Worm (Caenorhabditis elegans) whole organism, late embryonic: Measurements from ENCODE around the gene snf-9.
A peak's percentile ranks its signal among the peaks of the same experiment; 100 is the strongest.

ENCODE experiments used
- C08G9.2 ChIP-seq: sonication (generic microtip); optimal IDR thresholded peaks from 2 replicates; lab custom pipeline; 2016; ENCODE audit warnings: mild to moderate bottlenecking, missing genetic modification characterization, moderate library complexity, missing compliant biosample characterization
- C38D4.7 ChIP-seq: fragments of 200-800 bp; sonication (Bioruptor generic); optimal IDR thresholded peaks from 2 replicates; lab custom pipeline; 2018; ENCODE audit warnings: mild to moderate bottlenecking, missing genetic modification characterization, moderate library complexity, missing compliant biosample characterization
- F13H6.1 ChIP-seq: sonication (generic microtip); optimal IDR thresholded peaks from 2 replicates; lab custom pipeline; 2016; ENCODE audit warnings: missing genetic modification characterization, missing compliant biosample characterization
- K02D7.2 ChIP-seq: sonication (generic microtip); optimal IDR thresholded peaks from 2 replicates; lab custom pipeline; 2017; ENCODE audit warnings: mild to moderate bottlenecking, missing genetic modification characterization, missing compliant biosample characterization
- K09A11.1 ChIP-seq: sonication (generic microtip); optimal IDR thresholded peaks from 2 replicates; lab custom pipeline; 2017; ENCODE audit warnings: antibody characterized with exemption, mild to moderate bottlenecking, missing genetic modification characterization, missing compliant biosample characterization; ENCODE audit not compliant: insufficient read depth
- T23F11.4 ChIP-seq: fragments of 200-800 bp; sonication (Bioruptor generic); optimal IDR thresholded peaks from 2 replicates; lab custom pipeline; 2018; ENCODE audit warnings: mild to moderate bottlenecking, missing genetic modification characterization, missing compliant biosample characterization
- Y22D7AL.16 ChIP-seq: sonication (generic microtip); optimal IDR thresholded peaks from 2 replicates; lab custom pipeline; 2016; ENCODE audit warnings: missing genetic modification characterization, missing compliant biosample characterization
- ama-1 ChIP-seq: fragments of 150-350 bp; optimal IDR thresholded peaks from 2 replicates; lab custom pipeline; 2014
- ceh-18 ChIP-seq: sonication (generic microtip); optimal IDR thresholded peaks from 2 replicates; lab custom pipeline; 2016; ENCODE audit warnings: missing genetic modification characterization, missing compliant biosample characterization
- ceh-19 ChIP-seq: fragments of 200-800 bp; sonication (Bioruptor generic); optimal IDR thresholded peaks from 2 replicates; lab custom pipeline; 2018; ENCODE audit warnings: mild to moderate bottlenecking, missing genetic modification characterization, missing compliant biosample characterization
- ceh-2 ChIP-seq: sonication (generic microtip); optimal IDR thresholded peaks from 2 replicates; lab custom pipeline; 2016; ENCODE audit warnings: missing genotype, missing genetic modification characterization, missing compliant biosample characterization
- ceh-22 ChIP-seq: sonication (generic microtip); optimal IDR thresholded peaks from 2 replicates; lab custom pipeline; 2017; ENCODE audit warnings: missing biosample characterization, missing genetic modification characterization
- ceh-24 ChIP-seq: sonication (generic microtip); optimal IDR thresholded peaks from 2 replicates; lab custom pipeline; 2016; ENCODE audit warnings: mild to moderate bottlenecking, missing genetic modification characterization, missing compliant biosample characterization
- ceh-30 ChIP-seq: fragments of 150-350 bp; optimal IDR thresholded peaks from 2 replicates; lab custom pipeline; 2014; ENCODE audit warnings: missing biosample characterization, missing genetic modification characterization
- ceh-34 ChIP-seq: sonication (generic microtip); optimal IDR thresholded peaks from 2 replicates; lab custom pipeline; 2016; ENCODE audit warnings: mild to moderate bottlenecking, missing genetic modification characterization, missing compliant biosample characterization
- ceh-45 ChIP-seq: fragments of 200-800 bp; sonication (Bioruptor generic); IDR thresholded peaks from 2 replicates; pipeline ENCODE4 v1.3.6; 2022; ENCODE audit warnings: missing genetic modification reagents, missing genetic modification characterization, missing compliant biosample characterization
- ceh-48 ChIP-seq: sonication (generic microtip); optimal IDR thresholded peaks from 2 replicates; lab custom pipeline; 2016; ENCODE audit warnings: missing genetic modification characterization, inconsistent platforms, missing compliant biosample characterization
- ceh-9 ChIP-seq: sonication (generic microtip); optimal IDR thresholded peaks from 2 replicates; lab custom pipeline; 2016; ENCODE audit warnings: mild to moderate bottlenecking, missing genetic modification characterization, inconsistent platforms, missing compliant biosample characterization
- che-1 ChIP-seq: sonication (generic microtip); optimal IDR thresholded peaks from 2 replicates; lab custom pipeline; 2016; ENCODE audit warnings: mild to moderate bottlenecking, missing genetic modification characterization, missing compliant biosample characterization
- dmd-4 ChIP-seq: sonication (generic microtip); optimal IDR thresholded peaks from 2 replicates; lab custom pipeline; 2016; ENCODE audit warnings: borderline replicate concordance, missing genetic modification characterization, missing compliant biosample characterization
- elt-2 ChIP-seq: sonication (generic microtip); optimal IDR thresholded peaks from 2 replicates; lab custom pipeline; 2016; ENCODE audit warnings: missing genetic modification reagents, missing genetic modification characterization, missing compliant biosample characterization
- elt-4 ChIP-seq: sonication (generic microtip); optimal IDR thresholded peaks from 2 replicates; lab custom pipeline; 2016; ENCODE audit warnings: missing genetic modification characterization, missing compliant biosample characterization
- fax-1 ChIP-seq: sonication (generic microtip); optimal IDR thresholded peaks from 2 replicates; lab custom pipeline; 2016; ENCODE audit warnings: missing genotype, missing genetic modification characterization, missing compliant biosample characterization
- fkh-10 ChIP-seq: fragments of 150-350 bp; optimal IDR thresholded peaks from 2 replicates; lab custom pipeline; 2014; ENCODE audit warnings: missing biosample characterization, missing genetic modification reagents, missing genetic modification characterization
- fkh-6 ChIP-seq: sonication (generic microtip); optimal IDR thresholded peaks from 2 replicates; lab custom pipeline; 2016; ENCODE audit warnings: missing genetic modification characterization, missing compliant biosample characterization
- gmeb-2 ChIP-seq: sonication (generic microtip); optimal IDR thresholded peaks from 2 replicates; lab custom pipeline; 2016; ENCODE audit warnings: missing genetic modification characterization, inconsistent platforms, missing compliant biosample characterization
- hlh-15 ChIP-seq: sonication (generic microtip); optimal IDR thresholded peaks from 2 replicates; lab custom pipeline; 2016; ENCODE audit warnings: missing genetic modification characterization, missing compliant biosample characterization
- hlh-30 ChIP-seq: sonication (generic microtip); optimal IDR thresholded peaks from 2 replicates; lab custom pipeline; 2017; ENCODE audit warnings: antibody characterized with exemption, missing genetic modification characterization, missing compliant biosample characterization; ENCODE audit not compliant: insufficient read depth
- hlh-6 ChIP-seq: sonication (generic microtip); optimal IDR thresholded peaks from 2 replicates; lab custom pipeline; 2016; ENCODE audit warnings: missing genotype, missing genetic modification characterization, missing compliant biosample characterization
- lim-6 ChIP-seq: sonication (generic microtip); optimal IDR thresholded peaks from 2 replicates; lab custom pipeline; 2016; ENCODE audit warnings: missing genetic modification characterization, missing compliant biosample characterization
- madf-2 ChIP-seq: sonication (generic microtip); optimal IDR thresholded peaks from 2 replicates; lab custom pipeline; 2017; ENCODE audit warnings: missing genetic modification characterization, missing compliant biosample characterization
- mec-3 ChIP-seq: sonication (generic microtip); optimal IDR thresholded peaks from 2 replicates; lab custom pipeline; 2016; ENCODE audit warnings: borderline replicate concordance, missing genetic modification characterization, missing compliant biosample characterization
- nfya-1 ChIP-seq: sonication (generic microtip); optimal IDR thresholded peaks from 2 replicates; lab custom pipeline; 2017; ENCODE audit warnings: missing genetic modification characterization, mild to moderate bottlenecking, missing compliant biosample characterization, antibody characterized with exemption, moderate library complexity
- nhr-11 ChIP-seq: fragments of 150-350 bp; optimal IDR thresholded peaks from 2 replicates; lab custom pipeline; 2014; ENCODE audit warnings: missing biosample characterization, missing genetic modification characterization
- nhr-232 ChIP-seq: sonication (generic microtip); optimal IDR thresholded peaks from 2 replicates; lab custom pipeline; 2016; ENCODE audit warnings: missing genetic modification characterization, missing compliant biosample characterization
- npax-4 ChIP-seq: sonication (generic microtip); optimal IDR thresholded peaks from 2 replicates; lab custom pipeline; 2016; ENCODE audit warnings: missing genetic modification characterization, missing compliant biosample characterization
- odd-2 ChIP-seq: sonication (generic microtip); optimal IDR thresholded peaks from 2 replicates; lab custom pipeline; 2017; ENCODE audit warnings: antibody characterized with exemption, mild to moderate bottlenecking, missing genetic modification characterization, missing compliant biosample characterization
- pag-3 ChIP-seq: sonication (generic microtip); optimal IDR thresholded peaks from 2 replicates; lab custom pipeline; 2016; ENCODE audit warnings: missing compliant biosample characterization, missing genetic modification characterization, borderline replicate concordance
- pat-9 ChIP-seq: fragments of 200-800 bp; sonication (Bioruptor generic); optimal IDR thresholded peaks from 2 replicates; lab custom pipeline; 2018; ENCODE audit warnings: mild to moderate bottlenecking, missing genetic modification characterization, moderate library complexity, missing compliant biosample characterization
- pax-1 ChIP-seq: fragments of 150-350 bp; optimal IDR thresholded peaks from 2 replicates; lab custom pipeline; 2014; ENCODE audit warnings: missing biosample characterization, missing genetic modification characterization
- pros-1 ChIP-seq: fragments of 150-350 bp; optimal IDR thresholded peaks from 2 replicates; lab custom pipeline; 2014; ENCODE audit warnings: missing biosample characterization, missing genetic modification reagents, missing genetic modification characterization
- ref-2 ChIP-seq: sonication (generic microtip); optimal IDR thresholded peaks from 2 replicates; lab custom pipeline; 2016; ENCODE audit warnings: missing genetic modification characterization, missing compliant biosample characterization
- rnt-1 ChIP-seq: sonication (generic microtip); optimal IDR thresholded peaks from 2 replicates; lab custom pipeline; 2016; ENCODE audit warnings: missing genetic modification characterization, missing compliant biosample characterization
- sdc-2 ChIP-seq: sonication (generic microtip); optimal IDR thresholded peaks from 2 replicates; lab custom pipeline; 2016; ENCODE audit warnings: missing genotype, missing genetic modification characterization, missing compliant biosample characterization
- sox-2 ChIP-seq: fragments of 200-800 bp; sonication (Bioruptor generic); IDR thresholded peaks from 2 replicates; pipeline ENCODE4 v1.3.6; 2022; ENCODE audit warnings: missing genetic modification reagents, missing genetic modification characterization, missing compliant biosample characterization
- sox-4 ChIP-seq: sonication (generic microtip); optimal IDR thresholded peaks from 2 replicates; lab custom pipeline; 2017; ENCODE audit warnings: mild to moderate bottlenecking, missing genetic modification characterization, inconsistent platforms, missing compliant biosample characterization
- tbx-2 ChIP-seq: sonication (generic microtip); optimal IDR thresholded peaks from 2 replicates; lab custom pipeline; 2016; ENCODE audit warnings: missing genetic modification characterization, missing compliant biosample characterization
- ttx-3 ChIP-seq: sonication (generic microtip); optimal IDR thresholded peaks from 2 replicates; lab custom pipeline; 2016; ENCODE audit warnings: missing genetic modification reagents, missing genetic modification characterization, missing compliant biosample characterization
- unc-3 ChIP-seq, 2 experiments: fragments of 200-800 bp in 1 of 2; sonication (Bioruptor generic) in 1 of 2; sonication (generic microtip) in 1 of 2; conservative IDR thresholded peaks in 1 of 2; optimal IDR thresholded peaks in 1 of 2; 2 replicates each; pipeline versions ENCODE4 v1.3.6 to Lab custom; 2016 to 2022; ENCODE audit warnings: missing compliant biosample characterization in 2 of 2, missing genetic modification characterization in 2 of 2, missing genetic modification reagents in 1 of 2
- unc-42 ChIP-seq: sonication (generic microtip); optimal IDR thresholded peaks from 2 replicates; lab custom pipeline; 2016; ENCODE audit warnings: missing genotype, missing genetic modification characterization, missing compliant biosample characterization
- unc-55 ChIP-seq: sonication (generic microtip); optimal IDR thresholded peaks from 2 replicates; lab custom pipeline; 2017; ENCODE audit warnings: missing biosample characterization, missing genetic modification reagents, missing genetic modification characterization
- unc-86 ChIP-seq: sonication (generic microtip); optimal IDR thresholded peaks from 2 replicates; lab custom pipeline; 2016; ENCODE audit warnings: missing genetic modification characterization, missing compliant biosample characterization
- ztf-16 ChIP-seq: sonication (generic microtip); optimal IDR thresholded peaks from 2 replicates; lab custom pipeline; 2017; ENCODE audit warnings: missing genetic modification characterization, missing compliant biosample characterization

snf-9 gene

ce11 chrIV:17278363-17278762, 33.6 kb upstream of the snf-9 start:
- TF ChIP-seq mec-3 (tag; lab: Kevin White, UChicago) (peak; percentile 15), pag-3 (no peak), ceh-30 (tag; lab: Kevin White, UChicago) (peak; percentile 6), fkh-6 (no peak), ceh-19 (peak; percentile 76), elt-4 (tag; lab: Kevin White, UChicago) (no peak), ceh-34 (peak; percentile 98), ceh-9 (tag; lab: Kevin White, UChicago) (no peak), lim-6 (tag; lab: Kevin White, UChicago) (peak; percentile 80), F13H6.1 (tag; lab: Kevin White, UChicago) (peak; percentile 60), gmeb-2 (peak; percentile 60), pat-9 (tag; lab: Kevin White, UChicago) (peak; percentile 81), nfya-1 (tag; lab: Kevin White, UChicago) (peak; percentile 94), sdc-2 (tag; lab: Kevin White, UChicago) (peak; percentile 58), unc-86 (peak; percentile 92), fax-1 (tag; lab: Kevin White, UChicago) (peak; percentile 30), ceh-22 (tag; lab: Kevin White, UChicago) (no peak), ceh-24 (peak; percentile 33), npax-4 (no peak), tbx-2 (tag; lab: Kevin White, UChicago) (peak; percentile 94), pax-1 (peak; percentile 90), hlh-30 (peak; percentile 46), ceh-2 (peak; percentile 71), sox-2 (GFP tag; lab: Robert Waterston, UW) (peak; percentile 85), unc-55 (GFP tag; lab: Kevin White, UChicago) (peak; percentile 89), sox-4 (tag; lab: Kevin White, UChicago) (peak; percentile 54), ttx-3 (tag; lab: Kevin White, UChicago) (peak; percentile 47), ceh-48 (peak; percentile 63), hlh-15 (peak; percentile 40), hlh-6 (tag; lab: Kevin White, UChicago) (no peak), dmd-4 (tag; lab: Kevin White, UChicago) (peak; percentile 43), ama-1 (lab: Kevin White, UChicago) (no peak), unc-42 (tag; lab: Kevin White, UChicago) (peak; percentile 98), Y22D7AL.16 (tag; lab: Kevin White, UChicago) (no peak), C38D4.7 (peak; percentile 42), C08G9.2 (tag; lab: Kevin White, UChicago) (peak; percentile 56), pros-1 (tag; lab: Kevin White, UChicago) (peak; percentile 87), madf-2 (peak; percentile 54), che-1 (tag; lab: Kevin White, UChicago) (peak; percentile 71), ceh-18 (tag; lab: Kevin White, UChicago) (peak; percentile 99), ztf-16 (tag; lab: Kevin White, UChicago) (peak; percentile 89), nhr-11 (tag; lab: Kevin White, UChicago) (peak; percentile 93), nhr-232 (no peak), T23F11.4 (GFP tag; lab: Kevin White, UChicago) (peak; percentile 73), unc-3 (GFP tag; conservative IDR thresholded peaks at IDR 0.05; lab: Robert Waterston, UW) (peak; percentile 56; the same call in 1 of the 2 replicates), unc-3 (tag; optimal IDR thresholded peaks at IDR 0.05; lab: Kevin White, UChicago) (peak; percentile 58), ref-2 (tag; lab: Kevin White, UChicago) (peak; percentile 98), rnt-1 (tag; lab: Kevin White, UChicago) (peak; percentile 91), elt-2 (tag; lab: Kevin White, UChicago) (peak; percentile 82), K02D7.2 (peak; percentile 36), odd-2 (peak; percentile 47), fkh-10 (no peak), K09A11.1 (tag; lab: Kevin White, UChicago) (peak; percentile 78), ceh-45 (no peak)
